Worm (Caenorhabditis elegans): Measurements from ENCODE around the gene ttr-41.

DNA sequence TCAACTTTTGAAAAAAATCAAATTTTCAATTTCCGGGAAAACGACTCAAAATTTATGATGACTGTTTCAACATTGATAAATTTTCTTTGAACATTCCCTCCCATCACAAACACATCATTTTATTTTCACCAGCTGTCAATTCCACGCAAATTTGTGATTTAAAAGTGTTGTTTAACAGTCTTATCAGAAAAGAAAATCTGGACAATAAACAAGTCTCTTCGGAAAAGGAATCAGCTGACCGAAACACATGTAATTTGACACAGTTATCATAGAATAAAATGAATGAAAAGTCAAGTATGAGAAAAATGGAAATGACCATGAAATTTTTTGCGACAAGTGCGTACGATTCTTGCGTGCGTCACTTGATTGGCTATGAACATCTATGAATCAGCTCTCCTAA lies 41.4 kb upstream of the ttr-41 start:
- TF ChIP-seq nhr-11 (tag; optimal IDR thresholded peaks at IDR 0.05) (no peak), unc-62 (GFP tag; optimal IDR thresholded peaks at IDR 0.05) (no peak), unc-86 (tag; optimal IDR thresholded peaks at IDR 0.05) (no peak), mdl-1 (tag; optimal IDR thresholded peaks at IDR 0.05) (no peak), unc-130 (tag; optimal IDR thresholded peaks at IDR 0.05) (no peak), fkh-8 (tag; optimal IDR thresholded peaks at IDR 0.05) (no peak), nhr-19 (GFP tag; conservative IDR thresholded peaks at IDR 0.05) (no peak)

Data from whole organism, L1 larva.